Worm (Caenorhabditis elegans): ENCODE data around the gene gcs-1.

DNA sequence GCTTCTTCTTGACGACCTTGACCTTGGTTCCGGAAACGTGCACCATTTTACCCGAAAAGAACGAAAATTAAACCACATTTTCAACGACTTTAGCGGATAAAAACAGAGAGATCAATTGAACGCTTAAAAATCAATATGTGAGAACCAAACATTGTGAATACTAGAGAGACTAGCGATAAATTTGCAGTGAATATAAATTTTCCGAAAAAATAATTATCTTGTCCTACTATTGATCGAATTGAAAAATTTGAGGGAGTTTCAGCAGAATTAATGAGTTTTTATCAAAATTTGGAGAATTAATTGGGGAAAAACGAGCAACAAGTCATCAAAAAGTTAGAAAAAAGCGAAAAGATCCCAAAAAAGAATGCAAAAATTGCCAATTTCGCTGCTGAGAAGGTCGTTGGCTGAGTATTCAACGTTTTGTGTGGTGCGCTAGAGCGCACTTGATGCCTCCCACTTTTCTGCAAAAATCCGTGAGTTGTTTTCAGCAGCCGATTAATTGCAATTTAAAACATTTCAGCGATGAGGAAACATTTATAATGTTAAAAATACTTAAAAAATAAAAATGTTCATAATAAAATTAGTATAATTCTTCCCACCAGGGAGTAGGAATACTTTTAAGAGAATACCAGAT lies 19.1 kb upstream of the gcs-1 start, which contains the start of gene rpl-32:
- TF ChIP-seq ttx-3 (tag; optimal IDR thresholded peaks at IDR 0.05): no peak
- TF ChIP-seq dve-1 (tag; optimal IDR thresholded peaks at IDR 0.05): peak; percentile 30
- TF ChIP-seq nhr-11 (tag; optimal IDR thresholded peaks at IDR 0.05): no peak
- TF ChIP-seq Y22D7AL.16 (tag; optimal IDR thresholded peaks at IDR 0.05): no peak
- TF ChIP-seq tbx-7 (tag; optimal IDR thresholded peaks at IDR 0.05): no peak

All from whole organism, late embryonic.